Fruit fly (Drosophila melanogaster) whole organism, embryonic: Measurements from ENCODE around the gene Hrb98DE.
A peak's percentile ranks its signal among the peaks of the same experiment; 100 is the strongest.

Source experiments
- Ada2b ChIP-seq: fragments of 200-800 bp; sonication (Bioruptor generic); IDR thresholded peaks from 2 replicates; pipeline ENCODE4 v1.3.6; 2022; ENCODE audit warnings: missing biosample characterization, missing genetic modification characterization
- CG10147 ChIP-seq: fragments of 200-800 bp; sonication (Bioruptor generic); optimal IDR thresholded peaks from 2 replicates; lab custom pipeline; 2019; ENCODE audit warnings: missing biosample characterization, mild to moderate bottlenecking, missing genetic modification characterization, moderate library complexity
- CG10366 ChIP-seq: fragments of 200-800 bp; sonication (Bioruptor generic); IDR thresholded peaks from 2 replicates; pipeline ENCODE4 v1.3.6; 2022; ENCODE audit warnings: missing biosample characterization, missing genetic modification characterization
- CG10959 ChIP-seq: fragments of 200-800 bp; sonication (Bioruptor generic); IDR thresholded peaks from 2 replicates; pipeline ENCODE4 v1.3.6; 2022; ENCODE audit warnings: missing biosample characterization, missing genetic modification characterization
- CG11093 ChIP-seq: fragments of 200-800 bp; sonication (Bioruptor generic); IDR thresholded peaks from 3 replicates; pipeline ENCODE4 v1.3.6; 2022; ENCODE audit warnings: missing biosample characterization, missing genetic modification characterization
- CG12155 ChIP-seq: fragments of 200-800 bp; sonication (Bioruptor generic); optimal IDR thresholded peaks from 3 replicates; lab custom pipeline; 2016; ENCODE audit warnings: missing biosample characterization, missing genetic modification characterization
- CG13296 ChIP-seq: fragments of 200-800 bp; sonication (Bioruptor generic); optimal IDR thresholded peaks from 3 replicates; lab custom pipeline; 2018; ENCODE audit warnings: missing biosample characterization, mild to moderate bottlenecking, missing genetic modification characterization
- CG13775 ChIP-seq: fragments of 200-800 bp; sonication (Bioruptor generic); optimal IDR thresholded peaks from 3 replicates; lab custom pipeline; 2017; ENCODE audit warnings: missing biosample characterization, mild to moderate bottlenecking, missing genetic modification characterization
- CG15269 ChIP-seq: fragments of 200-800 bp; sonication (Bioruptor generic); optimal IDR thresholded peaks from 2 replicates; lab custom pipeline; 2018; ENCODE audit warnings: missing biosample characterization, mild to moderate bottlenecking, missing genetic modification characterization, moderate library complexity
- CG2120 ChIP-seq: fragments of 200-800 bp; sonication (Bioruptor generic); optimal IDR thresholded peaks from 3 replicates; lab custom pipeline; 2016; ENCODE audit warnings: missing biosample characterization, missing genetic modification characterization
- CG2678 ChIP-seq: fragments of 200-800 bp; sonication (Bioruptor generic); optimal IDR thresholded peaks from 3 replicates; lab custom pipeline; 2019; ENCODE audit warnings: missing biosample characterization, mild to moderate bottlenecking, missing genetic modification characterization, moderate library complexity
- CG2889 ChIP-seq: fragments of 200-800 bp; sonication (Bioruptor generic); IDR thresholded peaks from 3 replicates; pipeline ENCODE4 v1.3.6; 2022; ENCODE audit warnings: missing biosample characterization, missing genetic modification characterization
- CG3163 ChIP-seq: fragments of 200-800 bp; sonication (Bioruptor generic); optimal IDR thresholded peaks from 3 replicates; lab custom pipeline; 2016; ENCODE audit warnings: missing biosample characterization, missing genetic modification characterization
- CG3407 ChIP-seq: fragments of 200-800 bp; sonication (Bioruptor generic); optimal IDR thresholded peaks from 2 replicates; lab custom pipeline; 2018; ENCODE audit warnings: missing biosample characterization, mild to moderate bottlenecking, missing genetic modification characterization
- CG43689 ChIP-seq: fragments of 200-800 bp; sonication (Bioruptor generic); IDR thresholded peaks from 2 replicates; pipeline ENCODE4 v1.3.6; 2022; ENCODE audit warnings: missing biosample characterization, missing genetic modification characterization
- CG5245 ChIP-seq: fragments of 200-800 bp; sonication (Bioruptor generic); optimal IDR thresholded peaks from 3 replicates; lab custom pipeline; 2016; ENCODE audit warnings: missing biosample characterization, missing genetic modification characterization
- CG6689 ChIP-seq: fragments of 200-800 bp; sonication (Bioruptor generic); IDR thresholded peaks from 2 replicates; pipeline ENCODE4 v1.3.6; 2022; ENCODE audit warnings: missing biosample characterization, missing genetic modification characterization
- CG6791 ChIP-seq: fragments of 200-800 bp; sonication (Bioruptor generic); IDR thresholded peaks from 3 replicates; pipeline ENCODE4 v1.3.6; 2022; ENCODE audit warnings: missing biosample characterization, missing genetic modification characterization; ENCODE audit not compliant: partially characterized antibody
- CG7839 ChIP-seq: fragments of 200-800 bp; sonication (Bioruptor generic); optimal IDR thresholded peaks from 3 replicates; lab custom pipeline; 2018; ENCODE audit warnings: missing biosample characterization, mild to moderate bottlenecking, missing genetic modification characterization, moderate library complexity
- CG8281 ChIP-seq: fragments of 200-800 bp; sonication (Bioruptor generic); optimal IDR thresholded peaks from 2 replicates; lab custom pipeline; 2018; ENCODE audit warnings: missing biosample characterization, mild to moderate bottlenecking, missing genetic modification characterization, moderate library complexity
- CG8290 ChIP-seq, 3 experiments: fragments of 200-800 bp; sonication (Bioruptor generic); optimal IDR thresholded peaks; 2 replicates each; lab custom pipeline; 2016 to 2019; ENCODE audit warnings: missing biosample characterization in 3 of 3, missing genetic modification characterization in 3 of 3, mild to moderate bottlenecking in 2 of 3, moderate library complexity in 1 of 3
- Dip3 ChIP-seq: fragments of 200-800 bp; sonication (Bioruptor generic); optimal IDR thresholded peaks from 3 replicates; lab custom pipeline; 2016; ENCODE audit warnings: missing biosample characterization, missing genetic modification characterization
- Doc3 ChIP-seq: fragments of 200-800 bp; sonication (Bioruptor generic); IDR thresholded peaks from 3 replicates; pipeline ENCODE4 v1.3.6; 2022; ENCODE audit warnings: missing biosample characterization, missing genetic modification characterization; ENCODE audit not compliant: partially characterized antibody
- Ets65A ChIP-seq: fragments of 200-800 bp; sonication (Bioruptor generic); peaks from one replicate; lab custom pipeline; 2016; ENCODE audit warnings: missing biosample characterization, missing genetic modification characterization
- H15 ChIP-seq: fragments of 200-800 bp; sonication (Bioruptor generic); IDR thresholded peaks from 3 replicates; pipeline ENCODE4 v1.3.6; 2022; ENCODE audit warnings: missing biosample characterization, missing genetic modification characterization
- HLH3B ChIP-seq: fragments of 200-800 bp; sonication (Bioruptor generic); IDR thresholded peaks from 2 replicates; pipeline ENCODE4 v1.3.6; 2022; ENCODE audit warnings: missing biosample characterization, missing genetic modification characterization
- Nf-YB ChIP-seq: fragments of 200-800 bp; sonication (Bioruptor generic); optimal IDR thresholded peaks from 3 replicates; lab custom pipeline; 2019; ENCODE audit warnings: missing biosample characterization, mild to moderate bottlenecking, missing genetic modification characterization, moderate library complexity
- Scr ChIP-seq: fragments of 200-800 bp; sonication (Bioruptor generic); IDR thresholded peaks from 2 replicates; pipeline ENCODE4 v1.3.6; 2022; ENCODE audit warnings: missing biosample characterization, missing genetic modification characterization; ENCODE audit not compliant: partially characterized antibody
- Sox102F ChIP-seq: fragments of 200-800 bp; sonication (Bioruptor generic); optimal IDR thresholded peaks from 2 replicates; lab custom pipeline; 2018; ENCODE audit warnings: missing biosample characterization, mild to moderate bottlenecking, missing genetic modification characterization, moderate library complexity
- Stat92E ChIP-seq, 3 experiments: fragments of >200 bp in 2 of 3; fragments of 200-800 bp in 1 of 3; sonication (Bioruptor generic) in 1 of 3; optimal IDR thresholded peaks; 2 replicates each; lab custom pipeline; 2017 to 2019; ENCODE audit warnings: missing biosample characterization in 3 of 3, missing genetic modification characterization in 3 of 3, mild to moderate bottlenecking in 1 of 3, moderate library complexity in 1 of 3
- Trl ChIP-seq, 3 experiments: fragments of >200 bp in 2 of 3; fragments of 200-800 bp in 1 of 3; sonication (Bioruptor generic) in 1 of 3; optimal IDR thresholded peaks; 2 replicates in 1 of 3; 3 replicates in 2 of 3; lab custom pipeline; 2016 to 2017; ENCODE audit warnings: missing biosample characterization in 1 of 3, missing genetic modification characterization in 1 of 3
- amos ChIP-seq: fragments of 200-800 bp; sonication (Bioruptor generic); IDR thresholded peaks from 2 replicates; pipeline ENCODE4 v1.3.6; 2022; ENCODE audit warnings: missing biosample characterization, missing genetic modification characterization; ENCODE audit not compliant: partially characterized antibody
- aop ChIP-seq: fragments of 200-800 bp; sonication (Bioruptor generic); IDR thresholded peaks from 2 replicates; pipeline ENCODE4 v1.3.6; 2022; ENCODE audit warnings: missing biosample characterization, missing genetic modification characterization
- cg ChIP-seq: fragments of 200-800 bp; sonication (Bioruptor generic); optimal IDR thresholded peaks from 3 replicates; lab custom pipeline; 2019; ENCODE audit warnings: missing biosample characterization, mild to moderate bottlenecking, missing genetic modification characterization, moderate library complexity
- danr ChIP-seq: fragments of 200-800 bp; sonication (Bioruptor generic); IDR thresholded peaks from 2 replicates; pipeline ENCODE4 v1.3.6; 2022; ENCODE audit warnings: missing biosample characterization, missing genetic modification characterization
- dmrt99B ChIP-seq: fragments of 200-800 bp; sonication (Bioruptor generic); optimal IDR thresholded peaks from 2 replicates; lab custom pipeline; 2018; ENCODE audit warnings: missing biosample characterization, mild to moderate bottlenecking, missing genetic modification characterization, moderate library complexity
- exex ChIP-seq: fragments of 200-800 bp; sonication (Bioruptor generic); optimal IDR thresholded peaks from 4 replicates; lab custom pipeline; 2018; ENCODE audit warnings: missing biosample characterization, mild to moderate bottlenecking, missing genetic modification characterization, moderate library complexity
- fd64A ChIP-seq: fragments of 200-800 bp; sonication (Bioruptor generic); optimal IDR thresholded peaks from 3 replicates; lab custom pipeline; 2018; ENCODE audit warnings: missing biosample characterization, mild to moderate bottlenecking, missing genetic modification characterization
- hb ChIP-seq: fragments of 200-800 bp; sonication (Bioruptor generic); IDR thresholded peaks from 3 replicates; pipeline ENCODE4 v1.3.6; 2022; ENCODE audit warnings: missing biosample characterization, missing genetic modification characterization; ENCODE audit not compliant: partially characterized antibody
- hth ChIP-seq: fragments of >200 bp; optimal IDR thresholded peaks from 2 replicates; lab custom pipeline; 2017; ENCODE audit warnings: inconsistent platforms
- lmd ChIP-seq: fragments of 200-800 bp; sonication (Bioruptor generic); IDR thresholded peaks from 2 replicates; pipeline ENCODE4 v1.3.6; 2022; ENCODE audit warnings: missing biosample characterization, missing genetic modification characterization
- nerfin-1 ChIP-seq: fragments of 200-800 bp; sonication (Bioruptor generic); optimal IDR thresholded peaks from 3 replicates; lab custom pipeline; 2019; ENCODE audit warnings: missing biosample characterization, mild to moderate bottlenecking, missing genetic modification characterization, moderate library complexity
- odd ChIP-seq: fragments of 200-800 bp; sonication (Bioruptor generic); optimal IDR thresholded peaks from 2 replicates; lab custom pipeline; 2017; ENCODE audit warnings: missing biosample characterization, mild to moderate bottlenecking, missing genetic modification characterization
- pum ChIP-seq: fragments of 200-800 bp; sonication (Bioruptor generic); optimal IDR thresholded peaks from 2 replicates; lab custom pipeline; 2016; ENCODE audit warnings: missing biosample characterization, missing genetic modification characterization
- slbo ChIP-seq: fragments of 200-800 bp; sonication (Bioruptor generic); IDR thresholded peaks from 2 replicates; pipeline ENCODE4 v1.3.6; 2022; ENCODE audit warnings: missing biosample characterization, missing genetic modification characterization
- sob ChIP-seq: fragments of 200-800 bp; sonication (Bioruptor generic); IDR thresholded peaks from 2 replicates; pipeline ENCODE4 v1.3.6; 2022; ENCODE audit warnings: missing biosample characterization, missing genetic modification characterization
- stwl ChIP-seq: fragments of 200-800 bp; sonication (Bioruptor generic); optimal IDR thresholded peaks from 3 replicates; lab custom pipeline; 2018; ENCODE audit warnings: missing biosample characterization, mild to moderate bottlenecking, missing genetic modification characterization, moderate library complexity
- zfh1 ChIP-seq: fragments of 200-800 bp; sonication (Bioruptor generic); IDR thresholded peaks from 3 replicates; pipeline ENCODE4 v1.3.6; 2022; ENCODE audit warnings: missing biosample characterization, missing genetic modification characterization

Gene Hrb98DE

dm6 chr3R:28634981-28635930, 35.6 kb downstream of the Hrb98DE start, which contains the start of gene CG10011:
CG10011 (minus strand) TSS chr3R:28635099.
- TF ChIP-seq Scr (GFP tag; lab: Robert Waterston, UW) (peak; percentile 27; the same call in 1 of the 2 replicates), odd (GFP tag; lab: Kevin White, UChicago) (no peak), Stat92E (GFP tag; optimal IDR thresholded peaks at IDR 0.05; lab: Kevin White, UChicago) (no peak), pum (no peak), CG6689 (GFP tag; lab: Robert Waterston, UW) (no peak), dmrt99B (tag; lab: Kevin White, UChicago) (no peak), H15 (no peak), CG10366 (GFP tag; lab: Robert Waterston, UW) (no peak), CG12155 (GFP tag; lab: Kevin White, UChicago) (no peak), Ets65A (GFP tag; lab: Kevin White, UChicago) (peak; percentile 33), CG15269 (tag; lab: Kevin White, UChicago) (no peak), lmd (GFP tag; lab: Robert Waterston, UW) (no peak), Doc3 (GFP tag; lab: Robert Waterston, UW) (no peak), CG6791 (no peak; the same call in 2 of the 3 replicates), danr (no peak), CG2120 (GFP tag; lab: Kevin White, UChicago) (no peak), zfh1 (GFP tag; lab: Robert Waterston, UW) (no peak), Trl (optimal IDR thresholded peaks at IDR 0.05; lab: Kevin White, UChicago) (no peak), Trl (GFP tag; optimal IDR thresholded peaks at IDR 0.05; lab: Kevin White, UChicago) (peak; percentile 1), CG7839 (tag; lab: Kevin White, UChicago) (no peak), stwl (tag; lab: Kevin White, UChicago) (peak; percentile 39), hb (GFP tag; lab: Robert Waterston, UW) (0 out of 3 replicates have a peak, but pooled peaks have one; percentile 18), CG10959 (GFP tag; lab: Robert Waterston, UW) (no peak), aop (no peak), HLH3B (GFP tag; lab: Robert Waterston, UW) (no peak), slbo (GFP tag; lab: Robert Waterston, UW) (peak; percentile 35; the same call in 1 of the 2 replicates), nerfin-1 (tag; lab: Kevin White, UChicago) (no peak), CG13775 (GFP tag; lab: Kevin White, UChicago) (no peak), CG3163 (no peak), cg (GFP tag; lab: Kevin White, UChicago) (no peak), CG2678 (tag; lab: Kevin White, UChicago) (no peak), CG8281 (tag; lab: Kevin White, UChicago) (no peak), CG5245 (no peak), Sox102F (GFP tag; lab: Kevin White, UChicago) (no peak), CG13296 (GFP tag; lab: Kevin White, UChicago) (no peak), sob (GFP tag; lab: Robert Waterston, UW) (no peak), amos (GFP tag; lab: Robert Waterston, UW) (peak; percentile 59), CG10147 (GFP tag; lab: Kevin White, UChicago) (no peak), Ada2b (GFP tag; lab: Robert Waterston, UW) (no peak), CG3407 (no peak), CG2889 (GFP tag; lab: Robert Waterston, UW) (no peak), fd64A (GFP tag; lab: Kevin White, UChicago) (no peak), CG43689 (no peak), hth (no peak), Nf-YB (no peak), exex (tag; lab: Kevin White, UChicago) (no peak), CG8290 (GFP tag; optimal IDR thresholded peaks at IDR 0.05; lab: Kevin White, UChicago) (peak; percentile 25), CG8290 (tag; optimal IDR thresholded peaks at IDR 0.05; lab: Kevin White, UChicago) (peak in 1 of 2 experiments; percentile 53), Dip3 (no peak), CG11093 (no peak)
